Fruit fly (Drosophila melanogaster): ENCODE data around the gene CG3397.

- no peak for TF ChIP-seq CrebA (GFP tag; optimal IDR thresholded peaks at IDR 0.05; ENCODE audit: borderline replicate concordance)
- TF ChIP-seq tai (GFP tag; optimal IDR thresholded peaks at IDR 0.05): no peak
- TF ChIP-seq Myc (optimal IDR thresholded peaks at IDR 0.05): no peak
- TF ChIP-seq Hr78 (GFP tag; optimal IDR thresholded peaks at IDR 0.05): no peak
- TF ChIP-seq Dfd (GFP tag; optimal IDR thresholded peaks at IDR 0.05): no peak
- no peak for TF ChIP-seq Vsx2 (GFP tag; optimal IDR thresholded peaks at IDR 0.05; ENCODE audit: partially characterized antibody)
- TF ChIP-seq br (GFP tag; optimal IDR thresholded peaks at IDR 0.05): no peak
- TF ChIP-seq Hr83 (GFP tag; optimal IDR thresholded peaks at IDR 0.05; ENCODE audit: poor library complexity, severe bottlenecking): no peak
- TF ChIP-seq Hnf4 (GFP tag; optimal IDR thresholded peaks at IDR 0.05): no peak
- TF ChIP-seq usp (GFP tag; optimal IDR thresholded peaks at IDR 0.05): no peak
- TF ChIP-seq N (GFP tag; optimal IDR thresholded peaks at IDR 0.05): no peak
- no peak for TF ChIP-seq GATAd (GFP tag; optimal IDR thresholded peaks at IDR 0.05)
- TF ChIP-seq dmrt93B (GFP tag; optimal IDR thresholded peaks at IDR 0.05): no peak
- TF ChIP-seq Jra (GFP tag; optimal IDR thresholded peaks at IDR 0.05): no peak
Measured at dm6 chr3R:11968030-11968753, 16.1 kb downstream of the CG3397 start.

Measured in whole organism, wandering third instar larva.